Fruit fly (Drosophila melanogaster): Measurements from ENCODE around the gene CG33654.

CG33654 gene

dm6 chr3R:9613124-9613523 is 30.1 kb upstream of the CG33654 start:
- TF ChIP-seq Rel (GFP tag; optimal IDR thresholded peaks at IDR 0.05) (peak; percentile 77), Rel (tag; optimal IDR thresholded peaks at IDR 0.05) (no peak), fru (GFP tag; optimal IDR thresholded peaks at IDR 0.05) (peak; percentile 92), rgr (GFP tag; optimal IDR thresholded peaks at IDR 0.05) (peak; percentile 84), lola (GFP tag; optimal IDR thresholded peaks at IDR 0.05) (no peak), sv (GFP tag; optimal IDR thresholded peaks at IDR 0.05) (peak; percentile 3), CG32264 (GFP tag; optimal IDR thresholded peaks at IDR 0.05) (peak; percentile 70), tai (GFP tag; optimal IDR thresholded peaks at IDR 0.05) (peak; percentile 55), Myc (optimal IDR thresholded peaks at IDR 0.05) (no peak), woc (GFP tag; optimal IDR thresholded peaks at IDR 0.05) (peak; percentile 71), dsf (GFP tag; optimal IDR thresholded peaks at IDR 0.05; ENCODE audit: borderline replicate concordance) (no peak), HLH106 (tag; optimal IDR thresholded peaks at IDR 0.05) (peak; percentile 68), sage (GFP tag; optimal IDR thresholded peaks at IDR 0.05) (peak; percentile 65), ey (GFP tag; optimal IDR thresholded peaks at IDR 0.05) (peak; percentile 87), psq (GFP tag; optimal IDR thresholded peaks at IDR 0.05) (peak; percentile 72), foxo (GFP tag; optimal IDR thresholded peaks at IDR 0.05) (peak; percentile 9 to 89), Mio (GFP tag; optimal IDR thresholded peaks at IDR 0.05) (no peak), dmrt93B (GFP tag; optimal IDR thresholded peaks at IDR 0.05) (peak; percentile 63), Hnf4 (GFP tag; optimal IDR thresholded peaks at IDR 0.05) (peak; percentile 86), h (GFP tag; optimal IDR thresholded peaks at IDR 0.05) (peak; percentile 88), br (GFP tag; optimal IDR thresholded peaks at IDR 0.05) (peak; percentile 88), Dif (GFP tag; optimal IDR thresholded peaks at IDR 0.05; ENCODE audit: partially characterized antibody) (no peak), OdsH (GFP tag; optimal IDR thresholded peaks at IDR 0.05) (peak; percentile 81), Sp1 (GFP tag; optimal IDR thresholded peaks at IDR 0.05) (peak; percentile 74), brk (GFP tag; optimal IDR thresholded peaks at IDR 0.05) (peak; percentile 48), Hr78 (GFP tag; optimal IDR thresholded peaks at IDR 0.05) (no peak), CrebA (GFP tag; optimal IDR thresholded peaks at IDR 0.05; ENCODE audit: borderline replicate concordance) (peak; percentile 26), Jra (GFP tag; optimal IDR thresholded peaks at IDR 0.05) (peak; percentile 18)

- no peak for TF ChIP-seq dsf (GFP tag; optimal IDR thresholded peaks at IDR 0.05; ENCODE audit: borderline replicate concordance)
- peak; percentile 54 for TF ChIP-seq OdsH (GFP tag; optimal IDR thresholded peaks at IDR 0.05)
- peak; percentile 6 for TF ChIP-seq psq (GFP tag; optimal IDR thresholded peaks at IDR 0.05)
- peak; percentile 69 for TF ChIP-seq h (GFP tag; optimal IDR thresholded peaks at IDR 0.05)
- TF ChIP-seq foxo (GFP tag; optimal IDR thresholded peaks at IDR 0.05), result peak in 1 of 2 experiments; percentile 56
- TF ChIP-seq sv (GFP tag; optimal IDR thresholded peaks at IDR 0.05), result no peak
- TF ChIP-seq woc (GFP tag; optimal IDR thresholded peaks at IDR 0.05), result peak; percentile 11
- no peak for TF ChIP-seq Myc (optimal IDR thresholded peaks at IDR 0.05)
- peak; percentile 45 for TF ChIP-seq HLH106 (tag; optimal IDR thresholded peaks at IDR 0.05)
- TF ChIP-seq Hr78 (GFP tag; optimal IDR thresholded peaks at IDR 0.05), result no peak
- TF ChIP-seq fru (GFP tag; optimal IDR thresholded peaks at IDR 0.05), result peak; percentile 45
- peak; percentile 59 for TF ChIP-seq br (GFP tag; optimal IDR thresholded peaks at IDR 0.05)
- TF ChIP-seq rgr (GFP tag; optimal IDR thresholded peaks at IDR 0.05), result peak; percentile 56
- no peak for TF ChIP-seq jim (GFP tag; optimal IDR thresholded peaks at IDR 0.05)
- TF ChIP-seq brk (GFP tag; optimal IDR thresholded peaks at IDR 0.05), result no peak
- peak; percentile 9 for TF ChIP-seq Sp1 (GFP tag; optimal IDR thresholded peaks at IDR 0.05)
- TF ChIP-seq ey (GFP tag; optimal IDR thresholded peaks at IDR 0.05), result peak; percentile 63
- TF ChIP-seq Hnf4 (GFP tag; optimal IDR thresholded peaks at IDR 0.05), result peak; percentile 60
These were observed 29.2 kb upstream of the CG33654 start for dm6 chr3R:9612217-9612616.

- TF ChIP-seq foxo (GFP tag; optimal IDR thresholded peaks at IDR 0.05), result no peak
- no peak for TF ChIP-seq CG9705 (GFP tag; optimal IDR thresholded peaks at IDR 0.05)
- no peak for TF ChIP-seq Vsx2 (GFP tag; optimal IDR thresholded peaks at IDR 0.05; ENCODE audit: partially characterized antibody)
- TF ChIP-seq tai (GFP tag; optimal IDR thresholded peaks at IDR 0.05), result no peak
- TF ChIP-seq sage (GFP tag; optimal IDR thresholded peaks at IDR 0.05), result no peak
These were observed 25.2 kb upstream of the CG33654 start for dm6 chr3R:9608206-9608605.

dm6 chr3R:9606913-9607804 is 24.1 kb upstream of the CG33654 start:
- TF ChIP-seq lola (GFP tag; optimal IDR thresholded peaks at IDR 0.05) (no peak), Vsx2 (GFP tag; optimal IDR thresholded peaks at IDR 0.05; ENCODE audit: partially characterized antibody) (peak; percentile 66), fru (GFP tag; optimal IDR thresholded peaks at IDR 0.05) (no peak), Hr83 (GFP tag; optimal IDR thresholded peaks at IDR 0.05; ENCODE audit: poor library complexity, severe bottlenecking) (no peak), Hr78 (GFP tag; optimal IDR thresholded peaks at IDR 0.05) (no peak), Hnf4 (GFP tag; optimal IDR thresholded peaks at IDR 0.05) (no peak), jim (GFP tag; optimal IDR thresholded peaks at IDR 0.05) (no peak), Abd-B (GFP tag; optimal IDR thresholded peaks at IDR 0.05) (no peak)

All from whole organism, wandering third instar larva.